Worm (Caenorhabditis elegans): Measurements from ENCODE around the gene C27D6.15.

DNA sequence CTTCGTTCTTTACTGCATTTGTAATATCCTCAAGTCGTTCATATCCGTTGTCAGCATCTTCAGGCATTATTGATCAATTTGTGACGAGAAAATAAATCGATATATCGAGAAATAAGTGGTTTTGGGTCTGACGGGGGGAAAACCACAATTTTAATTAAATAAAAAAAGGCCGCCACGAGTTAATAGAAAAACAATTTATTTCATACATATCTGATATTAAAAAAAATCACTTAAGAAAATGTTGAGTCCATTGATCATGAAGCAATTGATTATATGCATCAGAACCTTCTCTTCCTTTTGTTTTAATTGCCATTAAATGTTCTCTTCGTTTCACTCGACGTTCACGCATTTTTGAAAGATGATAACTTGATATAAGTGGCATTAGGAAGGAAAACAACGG, 23.4 kb upstream of the C27D6.15 start, which contains the start of gene F58A6.5:
- TF ChIP-seq ama-1 (optimal IDR thresholded peaks at IDR 0.05) (no peak), ama-1 (GFP tag; optimal IDR thresholded peaks at IDR 0.05) (no peak), lin-54 (GFP tag; optimal IDR thresholded peaks at IDR 0.05) (no peak), unc-62 (GFP tag; optimal IDR thresholded peaks at IDR 0.05) (no peak), lag-1 (GFP tag; IDR thresholded peaks at IDR 0.05) (no peak), snpc-3.4 (tag; optimal IDR thresholded peaks at IDR 0.05) (no peak), athp-1 (tag; optimal IDR thresholded peaks at IDR 0.05) (no peak), snpc-1.1 (tag; optimal IDR thresholded peaks at IDR 0.05; ENCODE audit: insufficient read depth) (no peak), nfya-1 (tag; optimal IDR thresholded peaks at IDR 0.05; ENCODE audit: borderline replicate concordance, insufficient read depth) (no peak), lir-1 (GFP tag; conservative IDR thresholded peaks at IDR 0.05) (no peak)
